Fruit fly (Drosophila melanogaster): ENCODE results near the gene Herc4.

DNA sequence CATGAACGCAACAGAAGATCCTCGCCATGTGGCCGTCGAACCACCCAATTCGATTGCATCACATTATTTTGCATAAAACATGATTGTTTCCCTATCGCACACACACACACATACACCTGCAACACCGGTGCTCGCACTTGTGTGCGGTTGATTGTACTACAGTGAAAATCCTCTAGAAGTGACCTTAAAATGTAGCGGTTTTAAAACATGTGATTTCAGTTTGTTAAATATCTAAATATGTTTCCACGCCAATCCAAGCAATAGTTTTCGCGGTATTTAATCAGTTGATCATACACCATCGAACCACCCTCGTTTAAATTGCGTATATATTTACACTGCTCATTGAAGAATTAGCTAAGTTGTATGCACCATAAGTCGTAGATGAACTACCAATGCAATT, 16.9 kb downstream of the Herc4 start:
- no peak for TF ChIP-seq CG12605 (GFP tag; IDR thresholded peaks at IDR 0.05)
- no peak for TF ChIP-seq gl (tag; optimal IDR thresholded peaks at IDR 0.05)
- no peak for TF ChIP-seq Snoo (tag; optimal IDR thresholded peaks at IDR 0.05)
- TF ChIP-seq CG34367 (tag; optimal IDR thresholded peaks at IDR 0.05), result no peak
- TF ChIP-seq rn (GFP tag; IDR thresholded peaks at IDR 0.05), result no peak
- TF ChIP-seq Ets98B (GFP tag; IDR thresholded peaks at IDR 0.05), result peak; percentile 47; the same call in 1 of the 2 replicates
- no peak for TF ChIP-seq CG8159 (tag; optimal IDR thresholded peaks at IDR 0.05)
- no peak for TF ChIP-seq EcR (GFP tag; optimal IDR thresholded peaks at IDR 0.05)
- TF ChIP-seq Pif1B (GFP tag; optimal IDR thresholded peaks at IDR 0.05), result no peak
